Fruit fly (Drosophila melanogaster) whole organism, embryonic: ENCODE data around the gene AlaRS-m.

Source experiments
- Antp ChIP-seq: fragments of 200-800 bp; sonication (Bioruptor generic); optimal IDR thresholded peaks from 3 replicates; lab custom pipeline; 2016; ENCODE audit warnings: missing biosample characterization, missing genetic modification characterization
- Bdp1 ChIP-seq: fragments of 200-800 bp; sonication (Bioruptor generic); optimal IDR thresholded peaks from 3 replicates; lab custom pipeline; 2016; ENCODE audit warnings: missing biosample characterization, missing genetic modification characterization
- Bteb2 ChIP-seq: fragments of 200-800 bp; sonication (Bioruptor generic); optimal IDR thresholded peaks from 2 replicates; lab custom pipeline; 2016; ENCODE audit warnings: missing biosample characterization, missing genetic modification characterization
- CG17359 ChIP-seq: fragments of 200-800 bp; sonication (Bioruptor generic); optimal IDR thresholded peaks from 3 replicates; lab custom pipeline; 2018; ENCODE audit warnings: missing biosample characterization, mild to moderate bottlenecking, missing genetic modification characterization, moderate library complexity
- CG1832 ChIP-seq: fragments of 200-800 bp; sonication (Bioruptor generic); optimal IDR thresholded peaks from 2 replicates; lab custom pipeline; 2017; ENCODE audit warnings: missing biosample characterization, mild to moderate bottlenecking, missing genetic modification characterization, inconsistent platforms
- CG18599 ChIP-seq: fragments of 200-800 bp; sonication (Bioruptor generic); optimal IDR thresholded peaks from 3 replicates; lab custom pipeline; 2017; ENCODE audit warnings: missing biosample characterization, missing genetic modification characterization, mild to moderate bottlenecking, moderate library complexity, missing genetic modification reagents
- CG18619 ChIP-seq: fragments of 200-800 bp; sonication (Bioruptor generic); optimal IDR thresholded peaks from 3 replicates; lab custom pipeline; 2017; ENCODE audit warnings: missing biosample characterization, mild to moderate bottlenecking, missing genetic modification characterization
- CG2678 ChIP-seq: fragments of 200-800 bp; sonication (Bioruptor generic); optimal IDR thresholded peaks from 3 replicates; lab custom pipeline; 2019; ENCODE audit warnings: missing biosample characterization, mild to moderate bottlenecking, missing genetic modification characterization, moderate library complexity
- CG31388 ChIP-seq: fragments of 200-800 bp; sonication (Bioruptor generic); optimal IDR thresholded peaks from 2 replicates; lab custom pipeline; 2016; ENCODE audit warnings: missing biosample characterization, missing genetic modification characterization
- CG3847 ChIP-seq: fragments of 200-800 bp; sonication (Bioruptor generic); IDR thresholded peaks from 2 replicates; pipeline ENCODE4 v1.3.6; 2022; ENCODE audit warnings: missing biosample characterization, missing genetic modification characterization
- CG42726 ChIP-seq: fragments of 200-800 bp; sonication (Bioruptor generic); IDR thresholded peaks from 2 replicates; pipeline ENCODE4 v1.3.6; 2022; ENCODE audit warnings: missing biosample characterization, missing genetic modification characterization; ENCODE audit not compliant: partially characterized antibody
- CG4328 ChIP-seq: fragments of 200-800 bp; sonication (Bioruptor generic); optimal IDR thresholded peaks from 3 replicates; lab custom pipeline; 2017; ENCODE audit warnings: missing biosample characterization, missing genetic modification reagents, missing genetic modification characterization
- CG4730 ChIP-seq: fragments of 200-800 bp; sonication (Bioruptor generic); IDR thresholded peaks from 2 replicates; pipeline ENCODE4 v1.3.6; 2022; ENCODE audit warnings: missing biosample characterization, missing genetic modification characterization
- CG5245 ChIP-seq: fragments of 200-800 bp; sonication (Bioruptor generic); optimal IDR thresholded peaks from 3 replicates; lab custom pipeline; 2016; ENCODE audit warnings: missing biosample characterization, missing genetic modification characterization
- CG6813 ChIP-seq: fragments of 200-800 bp; sonication (Bioruptor generic); optimal IDR thresholded peaks from 2 replicates; lab custom pipeline; 2017; ENCODE audit warnings: missing biosample characterization, missing genetic modification characterization, mild to moderate bottlenecking, moderate library complexity, missing genetic modification reagents
- CG7271 ChIP-seq: fragments of 200-800 bp; sonication (Bioruptor generic); optimal IDR thresholded peaks from 2 replicates; lab custom pipeline; 2018; ENCODE audit warnings: missing biosample characterization, mild to moderate bottlenecking, missing genetic modification characterization, moderate library complexity
- CG7556 ChIP-seq: fragments of 200-800 bp; sonication (Bioruptor generic); optimal IDR thresholded peaks from 2 replicates; lab custom pipeline; 2017; ENCODE audit warnings: missing biosample characterization, mild to moderate bottlenecking, missing genetic modification characterization
- CG7963 ChIP-seq: fragments of 200-800 bp; sonication (Bioruptor generic); IDR thresholded peaks from 3 replicates; pipeline ENCODE4 v1.3.6; 2022; ENCODE audit warnings: missing biosample characterization, missing genetic modification characterization; ENCODE audit not compliant: partially characterized antibody
- CrebB ChIP-seq: fragments of 200-800 bp; sonication (Bioruptor generic); optimal IDR thresholded peaks from 3 replicates; lab custom pipeline; 2018; ENCODE audit warnings: missing biosample characterization, mild to moderate bottlenecking, missing genetic modification characterization
- Dfd ChIP-seq, 2 experiments: fragments of >200 bp; optimal IDR thresholded peaks; 2 replicates each; lab custom pipeline; 2017; ENCODE audit warnings: missing biosample characterization in 2 of 2, missing genetic modification characterization in 2 of 2
- Fer1 ChIP-seq: fragments of 200-800 bp; sonication (Bioruptor generic); optimal IDR thresholded peaks from 2 replicates; lab custom pipeline; 2017; ENCODE audit warnings: missing biosample characterization, mild to moderate bottlenecking, missing genetic modification characterization
- GATAe ChIP-seq: fragments of 200-800 bp; sonication (Bioruptor generic); conservative IDR thresholded peaks from 2 replicates; pipeline ENCODE4 v1.3.6; 2022; ENCODE audit warnings: missing biosample characterization, missing genetic modification characterization
- HHEX ChIP-seq: fragments of 200-800 bp; sonication (Bioruptor generic); optimal IDR thresholded peaks from 3 replicates; lab custom pipeline; 2017; ENCODE audit warnings: missing biosample characterization, mild to moderate bottlenecking, missing genetic modification characterization, missing genetic modification reagents
- HLHmδ ChIP-seq: fragments of 200-800 bp; sonication (Bioruptor generic); optimal IDR thresholded peaks from 2 replicates; lab custom pipeline; 2018; ENCODE audit warnings: missing biosample characterization, mild to moderate bottlenecking, missing genetic modification characterization, moderate library complexity
- Nf-YA ChIP-seq: fragments of 200-800 bp; sonication (Bioruptor generic); IDR thresholded peaks from 2 replicates; pipeline ENCODE4 v1.3.6; 2022; ENCODE audit warnings: missing biosample characterization, missing genetic modification characterization
- Nf-YC ChIP-seq: fragments of 200-800 bp; optimal IDR thresholded peaks from 3 replicates; lab custom pipeline; 2019; ENCODE audit warnings: missing biosample characterization, mild to moderate bottlenecking, missing genetic modification characterization, moderate library complexity
- PHDP ChIP-seq: fragments of 200-800 bp; sonication (Bioruptor generic); optimal IDR thresholded peaks from 3 replicates; lab custom pipeline; 2018; ENCODE audit warnings: missing biosample characterization, mild to moderate bottlenecking, missing genetic modification characterization, moderate library complexity
- Sin3A ChIP-seq: fragments of >200 bp; optimal IDR thresholded peaks from 2 replicates; lab custom pipeline; 2018
- abd-A ChIP-seq: fragments of 200-800 bp; sonication (Bioruptor generic); optimal IDR thresholded peaks from 3 replicates; lab custom pipeline; 2019; ENCODE audit warnings: missing biosample characterization, mild to moderate bottlenecking, missing genetic modification characterization, moderate library complexity
- ara ChIP-seq: fragments of 200-800 bp; sonication (Bioruptor generic); IDR thresholded peaks from 2 replicates; pipeline ENCODE4 v1.3.6; 2022; ENCODE audit warnings: missing biosample characterization, missing genetic modification characterization
- ase ChIP-seq: fragments of 200-800 bp; sonication (Bioruptor generic); IDR thresholded peaks from 3 replicates; pipeline ENCODE4 v1.3.6; 2022; ENCODE audit warnings: missing biosample characterization, missing genetic modification characterization
- chm ChIP-seq: fragments of 200-800 bp; sonication (Bioruptor generic); IDR thresholded peaks from 2 replicates; pipeline ENCODE4 v1.3.6; 2022; ENCODE audit warnings: missing biosample characterization, missing genetic modification characterization
- croc ChIP-seq: fragments of 200-800 bp; sonication (Bioruptor generic); conservative IDR thresholded peaks from 3 replicates; pipeline ENCODE4 v1.3.6; 2022; ENCODE audit warnings: missing biosample characterization, missing genetic modification characterization
- emc ChIP-seq: fragments of 200-800 bp; sonication (Bioruptor generic); optimal IDR thresholded peaks from 2 replicates; lab custom pipeline; 2016; ENCODE audit warnings: missing biosample characterization, missing genetic modification characterization
- gcm ChIP-seq: fragments of 200-800 bp; sonication (Bioruptor generic); optimal IDR thresholded peaks from 2 replicates; lab custom pipeline; 2019; ENCODE audit warnings: missing biosample characterization, mild to moderate bottlenecking, missing genetic modification characterization, moderate library complexity
- gem ChIP-seq: fragments of 200-800 bp; sonication (Bioruptor generic); optimal IDR thresholded peaks from 2 replicates; lab custom pipeline; 2019; ENCODE audit warnings: missing biosample characterization, mild to moderate bottlenecking, missing genetic modification characterization, moderate library complexity
- gsb ChIP-seq: fragments of 200-800 bp; sonication (Bioruptor generic); IDR thresholded peaks from 2 replicates; pipeline ENCODE4 v1.3.6; 2022; ENCODE audit warnings: missing biosample characterization, missing genetic modification characterization
- gsb-n ChIP-seq: fragments of 200-800 bp; sonication (Bioruptor generic); optimal IDR thresholded peaks from 3 replicates; lab custom pipeline; 2018; ENCODE audit warnings: missing biosample characterization, mild to moderate bottlenecking, missing genetic modification characterization
- inv ChIP-seq: fragments of 200-800 bp; sonication (Bioruptor generic); IDR thresholded peaks from 2 replicates; pipeline ENCODE4 v1.3.6; 2022; ENCODE audit warnings: missing biosample characterization, missing genetic modification characterization; ENCODE audit not compliant: partially characterized antibody
- lov ChIP-seq, 2 experiments: fragments of 200-800 bp in 1 of 2; fragments of >200 bp in 1 of 2; sonication (Bioruptor generic) in 1 of 2; IDR thresholded peaks in 1 of 2; optimal IDR thresholded peaks in 1 of 2; 2 replicates in 1 of 2; 3 replicates in 1 of 2; pipeline versions ENCODE4 v1.3.6 to Lab custom; 2017 to 2022; ENCODE audit warnings: missing biosample characterization in 1 of 2, missing genetic modification characterization in 1 of 2
- nom ChIP-seq: fragments of 200-800 bp; sonication (Bioruptor generic); optimal IDR thresholded peaks from 2 replicates; lab custom pipeline; 2017; ENCODE audit warnings: missing biosample characterization, missing genetic modification characterization, mild to moderate bottlenecking, moderate library complexity, missing genetic modification reagents
- psq ChIP-seq: fragments of 200-800 bp; sonication (Bioruptor generic); optimal IDR thresholded peaks from 2 replicates; lab custom pipeline; 2017; ENCODE audit warnings: missing biosample characterization, missing genetic modification characterization
- twi ChIP-seq: fragments of 200-800 bp; optimal IDR thresholded peaks from 2 replicates; lab custom pipeline; 2019; ENCODE audit warnings: missing biosample characterization, mild to moderate bottlenecking, missing genetic modification characterization, moderate library complexity
- vvl ChIP-seq: fragments of 200-800 bp; sonication (Bioruptor generic); IDR thresholded peaks from 2 replicates; pipeline ENCODE4 v1.3.6; 2022; ENCODE audit warnings: missing biosample characterization, missing genetic modification characterization
- zen2 ChIP-seq: fragments of 200-800 bp; sonication (Bioruptor generic); IDR thresholded peaks from 3 replicates; pipeline ENCODE4 v1.3.6; 2022; ENCODE audit warnings: missing biosample characterization, missing genetic modification characterization; ENCODE audit not compliant: partially characterized antibody
- zf30C ChIP-seq: fragments of 200-800 bp; sonication (Bioruptor generic); optimal IDR thresholded peaks from 3 replicates; lab custom pipeline; 2018; ENCODE audit warnings: missing biosample characterization, mild to moderate bottlenecking, missing genetic modification characterization
- zfh1 ChIP-seq: fragments of 200-800 bp; sonication (Bioruptor generic); IDR thresholded peaks from 3 replicates; pipeline ENCODE4 v1.3.6; 2022; ENCODE audit warnings: missing biosample characterization, missing genetic modification characterization
- zfh2 ChIP-seq: fragments of 200-800 bp; sonication (Bioruptor generic); optimal IDR thresholded peaks from 2 replicates; lab custom pipeline; 2016; ENCODE audit warnings: missing biosample characterization, missing genetic modification characterization

AlaRS-m gene

dm6 chr3L:5186807-5187571 lies 41.1 kb downstream of the AlaRS-m start (continued):
- TF ChIP-seq CG42726 (GFP tag; lab: Robert Waterston, UW) (no peak), CrebB (tag; lab: Kevin White, UChicago) (peak; percentile 84), GATAe (GFP tag; lab: Robert Waterston, UW) (peak; percentile 47; the same call in 1 of the 2 replicates), CG3847 (GFP tag; lab: Robert Waterston, UW) (peak; percentile 70), inv (no peak), chm (GFP tag; lab: Robert Waterston, UW) (peak; percentile 82), twi (tag; lab: Kevin White, UChicago) (peak; percentile 79), CG5245 (GFP tag; lab: Kevin White, UChicago) (peak; percentile 88), gcm (peak; percentile 92), CG2678 (tag; lab: Kevin White, UChicago) (peak; percentile 94), gem (tag; lab: Kevin White, UChicago) (peak; percentile 95), Sin3A (lab: Kevin White, UChicago) (no peak), zfh2 (GFP tag; lab: Kevin White, UChicago) (peak; percentile 70), CG18619 (GFP tag; lab: Kevin White, UChicago) (peak; percentile 89), CG17359 (tag; lab: Kevin White, UChicago) (peak; percentile 95), croc (GFP tag; lab: Robert Waterston, UW) (peak; percentile 85), gsb-n (tag; lab: Kevin White, UChicago) (peak; percentile 93), nom (GFP tag; lab: Kevin White, UChicago) (peak; percentile 39), HHEX (GFP tag; lab: Kevin White, UChicago) (peak; percentile 86), CG6813 (peak; percentile 92), CG1832 (GFP tag; lab: Kevin White, UChicago) (peak; percentile 28), CG4730 (GFP tag; lab: Robert Waterston, UW) (peak; percentile 81), ase (peak; percentile 83), psq (GFP tag; lab: Kevin White, UChicago) (peak; percentile 60), CG18599 (GFP tag; lab: Kevin White, UChicago) (peak; percentile 92), vvl (peak; percentile 95), CG7963 (GFP tag; lab: Robert Waterston, UW) (no peak), emc (GFP tag; lab: Kevin White, UChicago) (peak; percentile 75), CG7271 (tag; lab: Kevin White, UChicago) (peak; percentile 78), Bteb2 (peak; percentile 79), Nf-YA (peak; percentile 68), Dfd (GFP tag; optimal IDR thresholded peaks at IDR 0.05; lab: Kevin White, UChicago) (no peak), zf30C (no peak), Fer1 (peak; percentile 90), HLHmδ (GFP tag; lab: Kevin White, UChicago) (no peak), CG4328 (GFP tag; lab: Kevin White, UChicago) (peak; percentile 44), zfh1 (GFP tag; lab: Robert Waterston, UW) (peak; percentile 91), abd-A (tag; lab: Kevin White, UChicago) (peak; percentile 70), CG7556 (GFP tag; lab: Kevin White, UChicago) (peak; percentile 90), Nf-YC (tag; lab: Kevin White, UChicago) (peak; percentile 34), lov (optimal IDR thresholded peaks at IDR 0.05; lab: Kevin White, UChicago) (no peak), lov (GFP tag; IDR thresholded peaks at IDR 0.05; lab: Robert Waterston, UW) (peak; percentile 90), Antp (GFP tag; lab: Kevin White, UChicago) (peak; percentile 91), Bdp1 (GFP tag; lab: Kevin White, UChicago) (peak; percentile 63), CG31388 (peak; percentile 48), gsb (GFP tag; lab: Robert Waterston, UW) (peak; percentile 78), PHDP (tag; lab: Kevin White, UChicago) (peak; percentile 93), zen2 (GFP tag; lab: Robert Waterston, UW) (no peak), ara (GFP tag; lab: Robert Waterston, UW) (peak; percentile 93)
